Worm (Caenorhabditis elegans): ENCODE data around the gene C18H7.12.

ce11 chrIV:548000-548399 is 39.6 kb downstream of the C18H7.12 start, which contains the start of gene F56A11.4:
- TF ChIP-seq ZK546.5 (tag; optimal IDR thresholded peaks at IDR 0.05) (no peak), blmp-1 (tag; optimal IDR thresholded peaks at IDR 0.05; ENCODE audit: insufficient read depth) (no peak), ama-1 (optimal IDR thresholded peaks at IDR 0.05) (no peak), skn-1 (tag; optimal IDR thresholded peaks at IDR 0.05) (no peak), nhr-77 (tag; optimal IDR thresholded peaks at IDR 0.05) (no peak), elt-1 (tag; optimal IDR thresholded peaks at IDR 0.05) (no peak), egl-27 (tag; optimal IDR thresholded peaks at IDR 0.05) (no peak), fos-1 (tag; optimal IDR thresholded peaks at IDR 0.05) (no peak)
